Fruit fly (Drosophila melanogaster): ENCODE measurements around the gene emc.

emc gene

DNA sequence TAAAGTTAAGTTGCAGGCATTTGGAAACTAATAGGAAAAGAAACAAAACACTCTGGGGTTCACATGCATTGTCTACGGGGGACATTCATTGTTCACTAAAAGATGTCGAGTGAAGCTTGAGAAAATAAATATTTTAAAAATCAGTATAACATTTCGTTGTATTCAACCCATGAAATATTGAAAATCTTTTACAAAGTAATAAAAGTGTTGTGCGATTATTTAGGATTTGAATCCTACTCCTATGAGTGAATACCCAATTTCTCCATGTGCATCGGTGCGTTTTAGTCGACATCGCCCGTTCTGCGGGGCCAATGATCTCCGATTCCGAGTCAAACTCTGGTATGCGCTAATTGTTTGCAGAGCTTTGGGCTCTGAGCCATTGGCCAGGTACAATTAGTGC lies 5.4 kb downstream of the emc start (continued):
- TF ChIP-seq Nf-YC (tag; optimal IDR thresholded peaks at IDR 0.05) (no peak), Sin3A (optimal IDR thresholded peaks at IDR 0.05) (no peak), CG7357 (GFP tag; IDR thresholded peaks at IDR 0.05) (0 out of 3 replicates have a peak, but pooled peaks have one; percentile 17), gem (tag; optimal IDR thresholded peaks at IDR 0.05) (peak; percentile 58), ttk (GFP tag; IDR thresholded peaks at IDR 0.05) (no peak), gcm (GFP tag; optimal IDR thresholded peaks at IDR 0.05) (peak; percentile 17), CG4820 (GFP tag; optimal IDR thresholded peaks at IDR 0.05) (peak; percentile 39), prd (optimal IDR thresholded peaks at IDR 0.05) (no peak), prd (GFP tag; IDR thresholded peaks at IDR 0.05) (peak; percentile 57; the same call in 2 of the 3 replicates), sd (tag; optimal IDR thresholded peaks at IDR 0.05) (peak; percentile 2), CG3407 (GFP tag; optimal IDR thresholded peaks at IDR 0.05) (peak; percentile 37), CG17385 (GFP tag; optimal IDR thresholded peaks at IDR 0.05) (peak; percentile 15), ATbp (GFP tag; optimal IDR thresholded peaks at IDR 0.05) (peak; percentile 39), Eip74EF (GFP tag; optimal IDR thresholded peaks at IDR 0.05) (no peak), kay (GFP tag; optimal IDR thresholded peaks at IDR 0.05) (no peak), Sox102F (GFP tag; optimal IDR thresholded peaks at IDR 0.05) (peak; percentile 64), Gug (GFP tag; IDR thresholded peaks at IDR 0.05) (no peak), pan (optimal IDR thresholded peaks at IDR 0.05) (no peak), pan (GFP tag; optimal IDR thresholded peaks at IDR 0.05 in 1 of 2, IDR thresholded peaks at IDR 0.05 in 1 of 2) (peak in 1 of 2 experiments; percentile 49), CG10565 (GFP tag; optimal IDR thresholded peaks at IDR 0.05) (no peak), CG18262 (tag; optimal IDR thresholded peaks at IDR 0.05) (no peak), nmo (GFP tag; optimal IDR thresholded peaks at IDR 0.05) (peak; percentile 33), Xrp1 (GFP tag; IDR thresholded peaks at IDR 0.05) (peak; percentile 69; the same call in 1 of the 2 replicates), unpg (GFP tag; optimal IDR thresholded peaks at IDR 0.05) (peak; percentile 56), CG15696 (tag; optimal IDR thresholded peaks at IDR 0.05) (no peak), zf30C (GFP tag; optimal IDR thresholded peaks at IDR 0.05) (peak; percentile 22), CG14441 (GFP tag; IDR thresholded peaks at IDR 0.05) (0 out of 2 replicates have a peak, but pooled peaks have one; percentile 32), HmgD (GFP tag; optimal IDR thresholded peaks at IDR 0.05) (no peak), slp2 (GFP tag; optimal IDR thresholded peaks at IDR 0.05) (peak; percentile 21), CG2678 (tag; optimal IDR thresholded peaks at IDR 0.05) (peak; percentile 6), CG10979 (tag; optimal IDR thresholded peaks at IDR 0.05) (peak; percentile 27), CG17829 (tag; optimal IDR thresholded peaks at IDR 0.05) (peak; percentile 12), Ssrp (tag; optimal IDR thresholded peaks at IDR 0.05) (peak; percentile 39), wor (GFP tag; IDR thresholded peaks at IDR 0.05) (0 out of 2 replicates have a peak, but pooled peaks have one; percentile 15), CG10959 (GFP tag; IDR thresholded peaks at IDR 0.05) (peak; percentile 46; the same call in 1 of the 2 replicates), Med (GFP tag) (peak; percentile 56), CG15073 (GFP tag; optimal IDR thresholded peaks at IDR 0.05) (no peak), Hsf (GFP tag; optimal IDR thresholded peaks at IDR 0.05) (peak; percentile 17), CG7372 (GFP tag; IDR thresholded peaks at IDR 0.05) (no peak), CG11093 (GFP tag; IDR thresholded peaks at IDR 0.05) (0 out of 3 replicates have a peak, but pooled peaks have one; percentile 16), sc (optimal IDR thresholded peaks at IDR 0.05) (no peak), sc (GFP tag; optimal IDR thresholded peaks at IDR 0.05) (no peak), dimm (GFP tag; IDR thresholded peaks at IDR 0.05) (no peak), ewg (GFP tag; optimal IDR thresholded peaks at IDR 0.05) (peak; percentile 35), gsb-n (tag; optimal IDR thresholded peaks at IDR 0.05) (peak; percentile 26), chinmo (GFP tag; IDR thresholded peaks at IDR 0.05; ENCODE audit: partially characterized antibody) (0 out of 4 replicates have a peak, but pooled peaks have one; percentile 39), Nf-YB (GFP tag; optimal IDR thresholded peaks at IDR 0.05) (peak; percentile 13), Xbp1 (GFP tag; optimal IDR thresholded peaks at IDR 0.05) (peak; percentile 8), ci (GFP tag; IDR thresholded peaks at IDR 0.05) (0 out of 3 replicates have a peak, but pooled peaks have one; percentile 52), dati (GFP tag; IDR thresholded peaks at IDR 0.05) (no peak), nom (GFP tag; optimal IDR thresholded peaks at IDR 0.05) (no peak)
